Fruit fly (Drosophila melanogaster): ENCODE results near the gene CG15484.

- TF ChIP-seq CG8478 (optimal IDR thresholded peaks at IDR 0.05) (no peak), CTCF (optimal IDR thresholded peaks at IDR 0.05) (no peak)
Observed at dm6 chr2L:12692343-12693079, 15.0 kb downstream of the CG15484 start, which contains the start of the genes CCT4 and CG6153.

All from S2 (cell line).